Worm (Caenorhabditis elegans) whole organism, L3 larva: ENCODE results near the gene CD4.1.

Source experiments
- R02D3.7 ChIP-seq: fragments of 150-350 bp; optimal IDR thresholded peaks from 2 replicates; lab custom pipeline; 2014; ENCODE audit warnings: missing biosample characterization, missing genetic modification characterization
- aly-2 ChIP-seq: fragments of 150-350 bp; optimal IDR thresholded peaks from 2 replicates; lab custom pipeline; 2014; ENCODE audit warnings: missing biosample characterization, missing genetic modification characterization
- egl-27 ChIP-seq: sonication (generic microtip); optimal IDR thresholded peaks from 4 replicates; lab custom pipeline; 2017; ENCODE audit warnings: missing biosample characterization, missing genetic modification reagents, missing genetic modification characterization
- fos-1 ChIP-seq: fragments of 150-350 bp; optimal IDR thresholded peaks from 2 replicates; lab custom pipeline; 2014; ENCODE audit warnings: missing biosample characterization, missing genetic modification characterization
- hmg-11 ChIP-seq: sonication (generic microtip); optimal IDR thresholded peaks from 2 replicates; lab custom pipeline; 2016; ENCODE audit warnings: missing genetic modification characterization, missing compliant biosample characterization
- jun-1 ChIP-seq: fragments of 150-350 bp; optimal IDR thresholded peaks from 2 replicates; lab custom pipeline; 2014; ENCODE audit warnings: missing biosample characterization, missing genetic modification reagents, missing genetic modification characterization
- nhr-28 ChIP-seq: fragments of 150-350 bp; optimal IDR thresholded peaks from 2 replicates; lab custom pipeline; 2014; ENCODE audit warnings: missing biosample characterization, missing genetic modification characterization
- nhr-76 ChIP-seq: fragments of 150-350 bp; sonication (generic microtip); optimal IDR thresholded peaks from 5 replicates; lab custom pipeline; 2014; ENCODE audit warnings: missing biosample characterization, missing genetic modification characterization
- unc-39 ChIP-seq: sonication (generic microtip); optimal IDR thresholded peaks from 4 replicates; lab custom pipeline; 2017; ENCODE audit warnings: missing biosample characterization, missing genetic modification characterization
- ztf-11 ChIP-seq: fragments of 150-350 bp; optimal IDR thresholded peaks from 2 replicates; lab custom pipeline; 2014; ENCODE audit warnings: missing biosample characterization, missing genetic modification characterization

DNA sequence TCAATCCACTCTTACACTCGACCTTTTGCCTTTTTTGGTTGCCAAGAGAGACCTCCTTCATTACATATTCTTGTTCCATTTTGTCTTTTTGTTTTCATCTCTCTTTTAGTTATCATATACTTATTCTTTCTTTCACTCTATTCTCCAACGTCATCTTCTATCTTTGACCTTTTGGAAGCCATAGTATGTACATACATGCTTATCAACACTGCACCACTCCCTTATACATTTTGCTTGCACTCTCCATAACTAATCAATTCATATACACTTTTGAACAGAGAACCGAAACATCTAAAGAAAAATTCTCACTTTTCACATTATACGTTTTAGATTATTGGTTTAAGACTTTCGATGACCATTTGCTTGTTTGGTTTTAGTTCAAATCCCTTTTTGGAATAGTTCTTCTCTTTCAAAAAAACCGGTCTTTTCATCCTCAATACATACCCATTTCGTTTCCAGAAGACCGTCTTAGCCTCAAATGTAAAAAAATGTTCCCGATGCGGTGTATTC lies 47.7 kb downstream of the CD4.1 start, which contains the start of gene hex-2:
- TF ChIP-seq ztf-11 (tag; lab: Kevin White, UChicago) (no peak), jun-1 (no peak), nhr-76 (tag; lab: Kevin White, UChicago) (no peak), egl-27 (no peak), nhr-28 (tag; lab: Kevin White, UChicago) (no peak), fos-1 (tag; lab: Kevin White, UChicago) (no peak), unc-39 (tag; lab: Kevin White, UChicago) (no peak), aly-2 (tag; lab: Kevin White, UChicago) (no peak), R02D3.7 (tag; lab: Kevin White, UChicago) (no peak), hmg-11 (no peak)
